Fruit fly (Drosophila melanogaster) Kc167 (cell line): ENCODE measurements around the gene RpL37A.

Experiments
- Sin3A ChIP-seq: fragments of >200 bp; optimal IDR thresholded peaks from 2 replicates; lab custom pipeline; 2018; ENCODE audit warnings: missing external identifiers
- ttk ChIP-seq: sonication (Bioruptor generic); optimal IDR thresholded peaks from 2 replicates; lab custom pipeline; 2017; ENCODE audit warnings: missing external identifiers

dm6 chr2L:5031886-5032285, 38.9 kb upstream of the RpL37A start:
- no peak for TF ChIP-seq Sin3A (lab: Kevin White, UChicago)
- TF ChIP-seq ttk (lab: Kevin White, UChicago) = no peak
